Worm (Caenorhabditis elegans) whole organism, L4/young adult: ENCODE results near the gene dao-6.

ENCODE experiments used
- W03F9.2 ChIP-seq: fragments of 150-350 bp; optimal IDR thresholded peaks from 2 replicates; lab custom pipeline; 2014; ENCODE audit warnings: missing biosample characterization, missing genetic modification characterization
- dao-5 ChIP-seq: sonication (generic microtip); optimal IDR thresholded peaks from 2 replicates; lab custom pipeline; 2016; ENCODE audit warnings: missing genotype, missing genetic modification characterization, moderate library complexity, missing compliant biosample characterization
- him-1 ChIP-seq: sonication (generic microtip); optimal IDR thresholded peaks from 2 replicates; lab custom pipeline; 2016; ENCODE audit warnings: missing genotype, missing genetic modification reagents, missing genetic modification characterization, missing compliant biosample characterization

Gene dao-6

ce11 chrIII:9735857-9736256, at the start of gene dao-6:
Gene dao-6 (minus strand): TSS chrIII:9736201.
- TF ChIP-seq him-1 (no peak), dao-5 (tag; lab: Kevin White, UChicago) (no peak), W03F9.2 (tag; lab: Kevin White, UChicago) (no peak)

DNA sequence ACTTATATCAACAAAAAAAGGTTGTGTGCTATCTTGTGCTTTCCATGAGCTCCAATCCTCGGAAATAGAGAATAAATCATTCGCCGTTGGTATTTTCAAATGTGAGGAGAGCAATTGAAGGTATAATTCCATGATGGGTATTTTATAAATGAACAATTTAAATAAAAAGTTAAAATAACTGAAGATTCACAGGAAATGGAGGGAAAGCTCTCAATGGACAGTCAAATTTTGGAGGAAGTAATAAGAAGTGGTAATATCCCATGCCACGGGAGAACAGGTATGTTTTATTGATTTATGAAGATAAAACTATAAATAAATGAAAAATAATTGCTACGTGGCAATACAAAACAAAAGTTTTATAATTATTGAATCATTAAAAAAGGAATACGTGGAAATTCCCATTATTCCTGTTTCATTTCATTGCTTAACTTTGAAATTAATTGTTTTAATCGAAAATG, 47.2 kb upstream of the dao-6 start:
- no peak for TF ChIP-seq W03F9.2 (tag; lab: Kevin White, UChicago)
- TF ChIP-seq dao-5 (tag; lab: Kevin White, UChicago) = no peak
- TF ChIP-seq him-1 = no peak

- TF ChIP-seq him-1 (no peak), dao-5 (tag; lab: Kevin White, UChicago) (no peak), W03F9.2 (tag; lab: Kevin White, UChicago) (no peak)
Measured at ce11 chrIII:9782483-9783081, 46.6 kb upstream of the dao-6 start, which contains the start of gene R10E11.6. Gene R10E11.6 (plus strand): TSS chrIII:9783006.

ce11 chrIII:9782011-9782436, 46.0 kb upstream of the dao-6 start, which contains the start of gene vha-2:
Gene vha-2 (plus strand): TSS chrIII:9782164.
- TF ChIP-seq dao-5 (tag; lab: Kevin White, UChicago) (no peak), him-1 (no peak), W03F9.2 (tag; lab: Kevin White, UChicago) (no peak)

ce11 chrIII:9780665-9781304, 44.8 kb upstream of the dao-6 start, which contains the start of gene vha-1:
Gene vha-1 (plus strand): TSS chrIII:9781254.
- TF ChIP-seq him-1 (peak; percentile 63), dao-5 (tag; lab: Kevin White, UChicago) (no peak), W03F9.2 (tag; lab: Kevin White, UChicago) (peak; percentile 87)

- no peak for TF ChIP-seq dao-5 (tag; lab: Kevin White, UChicago)
- no peak for TF ChIP-seq him-1
- TF ChIP-seq W03F9.2 (tag; lab: Kevin White, UChicago) = no peak
Measured at ce11 chrIII:9780254-9780653, 44.3 kb upstream of the dao-6 start, which contains the start of gene sqv-3. Gene sqv-3 (minus strand): TSS chrIII:9780354.

ce11 chrIII:9779080-9779479, 43.1 kb upstream of the dao-6 start:
- no peak for TF ChIP-seq W03F9.2 (tag; lab: Kevin White, UChicago)
- TF ChIP-seq him-1 = no peak
- TF ChIP-seq dao-5 (tag; lab: Kevin White, UChicago) = no peak

ce11 chrIII:9776323-9776722, 40.3 kb upstream of the dao-6 start, which contains the start of gene usp-46:
Gene usp-46 (plus strand): TSS chrIII:9776623.
- TF ChIP-seq him-1 (no peak), W03F9.2 (tag; lab: Kevin White, UChicago) (no peak), dao-5 (tag; lab: Kevin White, UChicago) (no peak)

- TF ChIP-seq dao-5 (tag; lab: Kevin White, UChicago) (no peak), him-1 (no peak), W03F9.2 (tag; lab: Kevin White, UChicago) (no peak)
Measured at ce11 chrIII:9775916-9776315, 39.9 kb upstream of the dao-6 start.

- no peak for TF ChIP-seq him-1
- no peak for TF ChIP-seq W03F9.2 (tag; lab: Kevin White, UChicago)
- TF ChIP-seq dao-5 (tag; lab: Kevin White, UChicago) = no peak
Measured at ce11 chrIII:9772394-9772793, 36.4 kb upstream of the dao-6 start.

DNA sequence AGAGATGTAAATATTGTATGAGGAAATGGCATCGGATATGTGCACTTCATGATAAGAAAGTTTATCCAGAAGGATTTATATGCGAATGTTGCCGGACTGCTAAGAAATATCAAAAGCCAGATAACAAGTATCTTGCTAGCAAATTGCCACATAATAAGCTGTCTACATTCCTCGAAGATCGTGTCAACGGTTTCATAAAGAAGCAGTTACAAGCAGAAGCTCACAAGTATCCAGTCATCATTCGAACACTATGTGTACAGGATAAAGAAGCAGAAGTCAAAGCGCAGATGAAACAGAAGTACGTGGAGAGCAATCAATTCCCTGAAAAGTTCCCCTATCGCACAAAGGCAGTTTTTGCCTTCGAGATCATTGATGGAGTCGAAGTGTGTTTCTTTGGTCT, 34.6 kb upstream of the dao-6 start:
- no peak for TF ChIP-seq dao-5 (tag; lab: Kevin White, UChicago)
- no peak for TF ChIP-seq W03F9.2 (tag; lab: Kevin White, UChicago)
- no peak for TF ChIP-seq him-1

DNA sequence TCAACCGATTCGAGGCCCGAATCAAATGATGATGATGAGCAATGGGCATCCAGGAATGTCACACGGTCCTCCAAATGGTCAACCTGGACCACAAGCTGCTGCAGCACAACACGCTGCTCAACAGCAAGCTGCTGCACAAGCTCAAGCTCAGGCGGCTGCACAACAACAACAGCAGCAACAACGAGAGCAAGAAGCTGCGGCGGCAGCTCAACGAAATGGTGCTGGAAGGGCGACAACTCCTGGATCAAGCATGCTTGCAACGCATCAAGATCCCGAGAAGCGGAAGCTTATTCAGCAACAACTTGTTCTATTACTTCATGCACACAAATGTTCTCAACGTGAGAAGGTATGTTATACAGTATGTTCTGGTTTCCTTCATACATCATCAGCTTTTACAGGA, 32.0 kb upstream of the dao-6 start:
- TF ChIP-seq dao-5 (tag; lab: Kevin White, UChicago) (no peak), him-1 (no peak), W03F9.2 (tag; lab: Kevin White, UChicago) (no peak)

- TF ChIP-seq dao-5 (tag; lab: Kevin White, UChicago) (no peak), W03F9.2 (tag; lab: Kevin White, UChicago) (no peak), him-1 (no peak)
Measured at ce11 chrIII:9767095-9767494, 31.1 kb upstream of the dao-6 start.

DNA sequence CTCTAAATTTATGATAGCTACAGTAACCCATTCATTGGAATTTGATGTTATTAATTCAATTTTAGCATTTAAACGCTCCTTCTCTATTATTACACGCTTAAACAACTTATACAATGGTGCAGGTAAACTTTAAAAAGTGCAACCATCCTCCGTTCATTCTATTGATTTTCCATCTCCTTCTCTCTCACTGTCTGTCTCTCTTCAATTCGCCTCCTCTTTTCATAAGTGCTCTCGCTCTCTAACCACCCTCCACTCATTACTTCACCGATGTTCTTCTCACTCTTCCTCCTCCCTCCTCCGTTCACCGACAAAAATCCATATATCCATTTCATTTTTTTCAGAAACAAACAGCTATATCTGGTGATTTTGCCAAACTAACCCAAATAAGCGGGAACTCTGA, 30.2 kb upstream of the dao-6 start, which contains the start of gene cbp-1:
Gene cbp-1 (plus strand): TSS at position 335 of the 400 bp plus-strand sequence.
- TF ChIP-seq him-1 = no peak
- TF ChIP-seq dao-5 (tag; lab: Kevin White, UChicago) = no peak
- TF ChIP-seq W03F9.2 (tag; lab: Kevin White, UChicago) = no peak
